Fruit fly (Drosophila melanogaster) whole organism, larva: ENCODE measurements around the gene CG7627.

ENCODE experiments used
- noc ChIP-seq: fragments of 200-800 bp; sonication (Bioruptor generic); optimal IDR thresholded peaks from 3 replicates; lab custom pipeline; 2019; ENCODE audit warnings: missing biosample characterization, mild to moderate bottlenecking, missing genetic modification characterization, moderate library complexity

Gene CG7627

dm6 chr2L:8319858-8320525 lies 42.3 kb downstream of the CG7627 start, which contains the start of the genes mtsh and strat:
TSS of gene mtsh (minus strand) at chr2L:8319908.
TSS of gene strat (plus strand) at chr2L:8320328.
- peak; percentile 15 for TF ChIP-seq noc (tag; lab: Kevin White, UChicago)

dm6 chr2L:8311741-8312140 lies 50.5 kb downstream of the CG7627 start:
- TF ChIP-seq noc (tag; lab: Kevin White, UChicago) = no peak

- peak; percentile 91 for TF ChIP-seq noc (tag; lab: Kevin White, UChicago)
These were observed 51.2 kb downstream of the CG7627 start, which contains the start of the genes CG7810 and CG7806 for dm6 chr2L:8311091-8311490. TSS of gene CG7810 (minus strand) at chr2L:8311195. TSS of gene CG7806 (plus strand) at chr2L:8311399.

- no peak for TF ChIP-seq noc (tag; lab: Kevin White, UChicago)
These were observed 54.3 kb downstream of the CG7627 start, which contains the start of the genes Ostgamma and Mettl14 for dm6 chr2L:8307817-8308551. TSS of gene Ostgamma (minus strand) at chr2L:8308192. TSS of gene Mettl14 (plus strand) at chr2L:8308427.
